Fruit fly (Drosophila melanogaster) whole organism, embryonic: Measurements from ENCODE around the gene CG14062.

Source experiments
- CG12659 ChIP-seq: fragments of 200-800 bp; sonication (Bioruptor generic); optimal IDR thresholded peaks from 3 replicates; lab custom pipeline; 2017; ENCODE audit warnings: mild to moderate bottlenecking, missing biosample characterization, missing genetic modification reagents, missing genetic modification characterization
- CG1529 ChIP-seq: fragments of 200-800 bp; sonication (Bioruptor generic); optimal IDR thresholded peaks from 3 replicates; lab custom pipeline; 2018; ENCODE audit warnings: missing biosample characterization, missing genetic modification characterization
- Mad ChIP-seq: fragments of 200-800 bp; sonication (Bioruptor generic); optimal IDR thresholded peaks from 2 replicates; lab custom pipeline; 2016; ENCODE audit warnings: missing biosample characterization, missing genetic modification characterization
- br ChIP-seq: fragments of >200 bp; optimal IDR thresholded peaks from 2 replicates; lab custom pipeline; 2017
- chif ChIP-seq, 2 experiments: fragments of 200-800 bp; sonication (Bioruptor generic); optimal IDR thresholded peaks; 3 replicates each; lab custom pipeline; 2016; ENCODE audit warnings: missing biosample characterization in 2 of 2, missing genetic modification characterization in 2 of 2
- pan ChIP-seq, 4 experiments: fragments of >200 bp in 3 of 4; fragments of 200-800 bp in 1 of 4; sonication (Bioruptor generic) in 1 of 4; optimal IDR thresholded peaks in 3 of 4; IDR thresholded peaks in 1 of 4; 2 replicates each; pipeline versions ENCODE4 v1.3.6 to Lab custom; 2017 to 2022; ENCODE audit warnings: missing biosample characterization in 2 of 4, missing genetic modification characterization in 2 of 4, mixed read lengths in 1 of 4

DNA sequence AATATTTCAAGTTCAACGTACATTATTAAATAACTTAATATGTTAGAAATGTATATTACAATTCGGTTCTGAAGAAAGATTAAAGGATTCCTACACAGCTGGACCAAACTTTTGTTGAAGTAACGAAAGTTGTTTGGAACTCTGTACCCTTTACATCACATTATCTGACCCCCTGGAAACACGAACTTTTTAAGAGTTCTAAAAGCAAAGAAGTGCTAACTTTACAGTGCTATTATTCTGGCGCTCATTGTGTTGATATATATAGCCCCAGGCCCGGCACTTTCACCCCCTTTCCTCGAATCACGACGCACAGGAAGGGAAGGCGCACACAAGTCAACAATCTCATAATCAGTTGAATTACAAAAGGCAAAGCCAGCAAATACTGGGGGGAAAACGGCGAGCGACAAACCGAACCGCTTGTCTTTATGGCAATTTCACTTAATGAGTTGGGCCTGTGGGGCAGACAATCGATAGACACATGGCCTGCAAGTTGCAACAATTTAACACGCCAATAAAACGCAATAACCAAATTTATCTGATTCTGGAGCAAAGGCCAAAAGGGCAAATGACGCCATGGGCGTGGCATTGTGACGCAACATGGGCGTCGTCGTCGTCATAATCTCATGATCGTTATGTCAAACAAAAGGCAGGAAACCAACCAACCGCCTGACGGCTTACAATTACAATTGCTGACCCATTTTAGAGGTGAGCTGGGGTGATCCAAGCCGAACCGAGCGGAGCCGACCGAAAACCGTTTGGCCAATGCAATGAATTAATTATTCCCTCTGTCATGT lies 13.3 kb downstream of the CG14062 start:
- TF ChIP-seq br (no peak), CG1529 (GFP tag; lab: Kevin White, UChicago) (no peak), CG12659 (no peak), pan (optimal IDR thresholded peaks at IDR 0.05; lab: Kevin White, UChicago) (no peak), pan (GFP tag; optimal IDR thresholded peaks at IDR 0.05 in 1 of 2, IDR thresholded peaks at IDR 0.05 in 1 of 2) (no peak), chif (GFP tag; optimal IDR thresholded peaks at IDR 0.05; lab: Kevin White, UChicago) (no peak), Mad (GFP tag; lab: Kevin White, UChicago) (no peak)
